Fruit fly (Drosophila melanogaster) Kc167 (cell line): ENCODE data around the gene D1.

Source experiments
- h ChIP-seq: fragments of >200 bp; optimal IDR thresholded peaks from 3 replicates; lab custom pipeline; 2018; ENCODE audit warnings: missing external identifiers
- psq ChIP-seq: fragments of >200 bp; optimal IDR thresholded peaks from 2 replicates; lab custom pipeline; 2017; ENCODE audit warnings: missing external identifiers

DNA sequence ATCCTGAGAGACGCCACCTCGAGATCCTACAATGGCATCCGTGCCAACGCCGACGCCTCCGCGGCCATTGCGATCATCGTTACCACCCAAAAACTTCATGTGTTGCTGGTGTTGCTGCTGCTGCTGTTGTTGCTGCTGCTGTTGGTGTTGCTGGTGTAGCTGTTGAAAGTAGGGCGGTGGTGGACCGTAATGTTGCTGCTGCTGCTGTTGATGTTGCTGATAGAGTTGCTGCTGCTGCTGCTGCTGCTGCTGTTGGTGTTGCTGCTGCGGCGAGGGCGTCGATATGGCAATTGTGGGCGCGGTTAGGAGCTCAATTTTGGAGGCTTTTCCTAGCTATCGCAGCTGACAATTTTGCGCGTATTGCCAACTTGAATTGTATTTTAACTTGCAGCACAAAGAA, 6.7 kb downstream of the D1 start:
- no peak for TF ChIP-seq h (lab: Kevin White, UChicago)
- TF ChIP-seq psq (lab: Kevin White, UChicago): no peak
